Fruit fly (Drosophila melanogaster) whole organism, embryonic: ENCODE results near the gene Pisd.

ENCODE experiments used
- CG10267 ChIP-seq: fragments of 200-800 bp; sonication (Bioruptor generic); optimal IDR thresholded peaks from 2 replicates; lab custom pipeline; 2018; ENCODE audit warnings: missing biosample characterization, mild to moderate bottlenecking, missing genetic modification characterization, moderate library complexity
- CG10543 ChIP-seq: fragments of 200-800 bp; sonication (Bioruptor generic); optimal IDR thresholded peaks from 3 replicates; lab custom pipeline; 2017; ENCODE audit warnings: missing biosample characterization, mild to moderate bottlenecking, missing genetic modification characterization, moderate library complexity
- CG14667 ChIP-seq: fragments of 200-800 bp; sonication (Bioruptor generic); IDR thresholded peaks from 2 replicates; pipeline ENCODE4 v1.3.6; 2022; ENCODE audit warnings: missing biosample characterization, missing genetic modification characterization
- CG15479 ChIP-seq: fragments of 200-800 bp; sonication (Bioruptor generic); optimal IDR thresholded peaks from 3 replicates; lab custom pipeline; 2019; ENCODE audit warnings: missing biosample characterization, mild to moderate bottlenecking, missing genetic modification characterization, moderate library complexity
- CG15601 ChIP-seq: fragments of 200-800 bp; sonication (Bioruptor generic); optimal IDR thresholded peaks from 3 replicates; lab custom pipeline; 2019; ENCODE audit warnings: missing biosample characterization, mild to moderate bottlenecking, missing genetic modification characterization, moderate library complexity
- CG17328 ChIP-seq: fragments of 200-800 bp; sonication (Bioruptor generic); IDR thresholded peaks from 2 replicates; pipeline ENCODE4 v1.3.6; 2022; ENCODE audit warnings: missing biosample characterization, missing genetic modification characterization
- CG17361 ChIP-seq: fragments of 200-800 bp; sonication (Bioruptor generic); IDR thresholded peaks from 3 replicates; pipeline ENCODE4 v1.3.6; 2022; ENCODE audit warnings: missing biosample characterization, missing genetic modification characterization
- CG31441 ChIP-seq: fragments of 200-800 bp; sonication (Bioruptor generic); IDR thresholded peaks from 2 replicates; pipeline ENCODE4 v1.3.6; 2022; ENCODE audit warnings: missing biosample characterization, missing genetic modification characterization
- CG3281 ChIP-seq: fragments of 200-800 bp; sonication (Bioruptor generic); optimal IDR thresholded peaks from 3 replicates; lab custom pipeline; 2017; ENCODE audit warnings: missing biosample characterization, mild to moderate bottlenecking, missing genetic modification characterization
- CG34422 ChIP-seq: fragments of 200-800 bp; sonication (Bioruptor generic); IDR thresholded peaks from 3 replicates; pipeline ENCODE4 v1.3.6; 2022; ENCODE audit warnings: missing biosample characterization, missing genetic modification characterization
- CG3995 ChIP-seq: fragments of 200-800 bp; sonication (Bioruptor generic); optimal IDR thresholded peaks from 3 replicates; lab custom pipeline; 2016; ENCODE audit warnings: missing biosample characterization, missing genetic modification characterization
- E2f2 ChIP-seq: fragments of 200-800 bp; sonication (Bioruptor generic); IDR thresholded peaks from 2 replicates; pipeline ENCODE4 v1.3.6; 2022; ENCODE audit warnings: missing biosample characterization, missing genetic modification characterization
- ERR ChIP-seq: fragments of 200-800 bp; sonication (Bioruptor generic); optimal IDR thresholded peaks from 2 replicates; lab custom pipeline; 2016; ENCODE audit warnings: missing biosample characterization, missing genetic modification characterization
- Ets65A ChIP-seq: fragments of 200-800 bp; sonication (Bioruptor generic); peaks from one replicate; lab custom pipeline; 2016; ENCODE audit warnings: missing biosample characterization, missing genetic modification characterization
- NK7.1 ChIP-seq: fragments of 200-800 bp; sonication (Bioruptor generic); optimal IDR thresholded peaks from 3 replicates; lab custom pipeline; 2016; ENCODE audit warnings: missing biosample characterization, missing genetic modification characterization
- Nf-YB ChIP-seq: fragments of 200-800 bp; sonication (Bioruptor generic); optimal IDR thresholded peaks from 3 replicates; lab custom pipeline; 2019; ENCODE audit warnings: missing biosample characterization, mild to moderate bottlenecking, missing genetic modification characterization, moderate library complexity
- Ptx1 ChIP-seq: fragments of 200-800 bp; sonication (Bioruptor generic); IDR thresholded peaks from 2 replicates; pipeline ENCODE4 v1.3.6; 2022; ENCODE audit warnings: missing biosample characterization, missing genetic modification characterization
- Ravus ChIP-seq: fragments of 200-800 bp; sonication (Bioruptor generic); IDR thresholded peaks from 2 replicates; pipeline ENCODE4 v1.3.6; 2022; ENCODE audit warnings: missing biosample characterization, missing genetic modification characterization
- amos ChIP-seq: fragments of 200-800 bp; sonication (Bioruptor generic); IDR thresholded peaks from 2 replicates; pipeline ENCODE4 v1.3.6; 2022; ENCODE audit warnings: missing biosample characterization, missing genetic modification characterization; ENCODE audit not compliant: partially characterized antibody
- chinmo ChIP-seq: fragments of 200-800 bp; sonication (Bioruptor generic); IDR thresholded peaks from 4 replicates; pipeline ENCODE4 v1.3.6; 2022; ENCODE audit warnings: missing biosample characterization, missing genetic modification characterization; ENCODE audit not compliant: partially characterized antibody
- crol ChIP-seq: fragments of 200-800 bp; sonication (Bioruptor generic); IDR thresholded peaks from 2 replicates; pipeline ENCODE4 v1.3.6; 2022; ENCODE audit warnings: missing biosample characterization, missing genetic modification characterization
- cwo ChIP-seq: fragments of 200-800 bp; sonication (Bioruptor generic); optimal IDR thresholded peaks from 3 replicates; lab custom pipeline; 2017; ENCODE audit warnings: missing biosample characterization, missing genetic modification characterization, mild to moderate bottlenecking, moderate library complexity, missing genetic modification reagents
- dpn ChIP-seq, 2 experiments: fragments of 200-800 bp; sonication (Bioruptor generic); optimal IDR thresholded peaks; 3 replicates each; lab custom pipeline; 2016; ENCODE audit warnings: missing biosample characterization in 2 of 2, missing genetic modification characterization in 2 of 2
- ems ChIP-seq: fragments of 200-800 bp; sonication (Bioruptor generic); optimal IDR thresholded peaks from 3 replicates; lab custom pipeline; 2016; ENCODE audit warnings: missing biosample characterization, missing genetic modification characterization
- exex ChIP-seq: fragments of 200-800 bp; sonication (Bioruptor generic); optimal IDR thresholded peaks from 4 replicates; lab custom pipeline; 2018; ENCODE audit warnings: missing biosample characterization, mild to moderate bottlenecking, missing genetic modification characterization, moderate library complexity
- ftz-f1 ChIP-seq: fragments of 200-800 bp; sonication (Bioruptor generic); optimal IDR thresholded peaks from 2 replicates; lab custom pipeline; 2016; ENCODE audit warnings: missing biosample characterization, missing genetic modification characterization
- grn ChIP-seq: fragments of 200-800 bp; sonication (Bioruptor generic); optimal IDR thresholded peaks from 3 replicates; lab custom pipeline; 2017; ENCODE audit warnings: missing biosample characterization, missing genetic modification characterization
- kah ChIP-seq: fragments of 200-800 bp; sonication (Bioruptor generic); optimal IDR thresholded peaks from 2 replicates; lab custom pipeline; 2018; ENCODE audit warnings: missing biosample characterization, mild to moderate bottlenecking, missing genetic modification characterization
- nau ChIP-seq: fragments of 200-800 bp; sonication (Bioruptor generic); optimal IDR thresholded peaks from 3 replicates; lab custom pipeline; 2017; ENCODE audit warnings: missing biosample characterization, mild to moderate bottlenecking, missing genetic modification characterization, missing genetic modification reagents
- sd ChIP-seq: fragments of 200-800 bp; sonication (Bioruptor generic); optimal IDR thresholded peaks from 3 replicates; lab custom pipeline; 2018; ENCODE audit warnings: missing biosample characterization, mild to moderate bottlenecking, missing genetic modification characterization, moderate library complexity
- trh ChIP-seq: fragments of 200-800 bp; sonication (Bioruptor generic); optimal IDR thresholded peaks from 2 replicates; lab custom pipeline; 2016; ENCODE audit warnings: missing biosample characterization, missing genetic modification characterization
- z ChIP-seq: fragments of 200-800 bp; sonication (Bioruptor generic); IDR thresholded peaks from 3 replicates; pipeline ENCODE4 v1.3.6; 2022; ENCODE audit warnings: missing biosample characterization, missing genetic modification characterization
- zen2 ChIP-seq: fragments of 200-800 bp; sonication (Bioruptor generic); IDR thresholded peaks from 3 replicates; pipeline ENCODE4 v1.3.6; 2022; ENCODE audit warnings: missing biosample characterization, missing genetic modification characterization; ENCODE audit not compliant: partially characterized antibody

Gene Pisd

dm6 chr3R:24025715-24026467, 24.7 kb upstream of the Pisd start (continued):
- peak; percentile 17 for TF ChIP-seq NK7.1 (GFP tag; lab: Kevin White, UChicago)
- no peak for TF ChIP-seq CG10267 (tag; lab: Kevin White, UChicago)
- no peak for TF ChIP-seq zen2 (GFP tag; lab: Robert Waterston, UW)
- TF ChIP-seq CG17361 (GFP tag; lab: Robert Waterston, UW): peak; percentile 49; the same call in 2 of the 3 replicates

dm6 chr3R:24026503-24026902, 24.1 kb upstream of the Pisd start:
- peak; percentile 78 for TF ChIP-seq nau (GFP tag; lab: Kevin White, UChicago)
- no peak for TF ChIP-seq CG15601 (tag; lab: Kevin White, UChicago)
- no peak for TF ChIP-seq CG14667 (GFP tag; lab: Robert Waterston, UW)
- TF ChIP-seq Ptx1: no peak
- no peak for TF ChIP-seq CG3281 (GFP tag; lab: Kevin White, UChicago)
- 0 out of 2 replicates have a peak, but pooled peaks have one; percentile 8 for TF ChIP-seq amos (GFP tag; lab: Robert Waterston, UW)
- peak; percentile 71 for TF ChIP-seq sd (tag; lab: Kevin White, UChicago)
- no peak for TF ChIP-seq ems (GFP tag; lab: Kevin White, UChicago)
- peak; percentile 66 for TF ChIP-seq ftz-f1 (GFP tag; lab: Kevin White, UChicago)
- TF ChIP-seq CG31441: no peak
- no peak for TF ChIP-seq Nf-YB (GFP tag; lab: Kevin White, UChicago)
- peak; percentile 51 for TF ChIP-seq cwo
- TF ChIP-seq CG10543 (GFP tag; lab: Kevin White, UChicago): peak; percentile 68
- peak; percentile 48 for TF ChIP-seq crol (GFP tag; lab: Robert Waterston, UW)
- TF ChIP-seq Ets65A: no peak
- TF ChIP-seq chinmo (GFP tag; lab: Robert Waterston, UW): 0 out of 4 replicates have a peak, but pooled peaks have one; percentile 41
- TF ChIP-seq E2f2 (GFP tag; lab: Robert Waterston, UW): no peak
- no peak for TF ChIP-seq z (GFP tag; lab: Robert Waterston, UW)
- no peak for TF ChIP-seq Ravus (GFP tag; lab: Robert Waterston, UW)

dm6 chr3R:24027222-24027621, 23.4 kb upstream of the Pisd start:
- TF ChIP-seq CG15479: peak; percentile 92
- TF ChIP-seq trh (GFP tag; lab: Kevin White, UChicago): no peak
- TF ChIP-seq ERR (GFP tag; lab: Kevin White, UChicago): no peak
- TF ChIP-seq dpn (GFP tag; optimal IDR thresholded peaks at IDR 0.05; lab: Kevin White, UChicago): no peak
- TF ChIP-seq kah (GFP tag; lab: Kevin White, UChicago): no peak
- TF ChIP-seq CG17328 (GFP tag; lab: Robert Waterston, UW): no peak
- no peak for TF ChIP-seq exex (tag; lab: Kevin White, UChicago)
- TF ChIP-seq CG34422 (GFP tag; lab: Robert Waterston, UW): no peak
- peak; percentile 7 for TF ChIP-seq grn
- no peak for TF ChIP-seq CG3995
- TF ChIP-seq, all 482 proteins: peak for 2
